Fruit fly (Drosophila melanogaster) whole organism, embryonic: ENCODE measurements around the gene Taf6.
A peak's percentile ranks its signal among the peaks of the same experiment; 100 is the strongest.

ENCODE experiments used
- ATbp ChIP-seq: fragments of 200-800 bp; sonication (Bioruptor generic); optimal IDR thresholded peaks from 2 replicates; lab custom pipeline; 2017; ENCODE audit warnings: missing biosample characterization, mild to moderate bottlenecking, missing genetic modification characterization, missing genetic modification reagents
- Ada2b ChIP-seq: fragments of 200-800 bp; sonication (Bioruptor generic); IDR thresholded peaks from 2 replicates; pipeline ENCODE4 v1.3.6; 2022; ENCODE audit warnings: missing biosample characterization, missing genetic modification characterization
- Atf-2 ChIP-seq: fragments of 200-800 bp; sonication (Bioruptor generic); optimal IDR thresholded peaks from 2 replicates; lab custom pipeline; 2016; ENCODE audit warnings: missing biosample characterization, missing genetic modification characterization
- Bteb2 ChIP-seq: fragments of 200-800 bp; sonication (Bioruptor generic); optimal IDR thresholded peaks from 2 replicates; lab custom pipeline; 2016; ENCODE audit warnings: missing biosample characterization, missing genetic modification characterization
- CG10209 ChIP-seq: fragments of 200-800 bp; sonication (Bioruptor generic); optimal IDR thresholded peaks from 3 replicates; lab custom pipeline; 2017; ENCODE audit warnings: missing biosample characterization, mild to moderate bottlenecking, missing genetic modification characterization, missing genetic modification reagents
- CG11085 ChIP-seq: fragments of 200-800 bp; sonication (Bioruptor generic); IDR thresholded peaks from 2 replicates; pipeline ENCODE4 v1.3.6; 2022; ENCODE audit warnings: missing biosample characterization, missing genetic modification characterization
- CG12659 ChIP-seq: fragments of 200-800 bp; sonication (Bioruptor generic); optimal IDR thresholded peaks from 3 replicates; lab custom pipeline; 2017; ENCODE audit warnings: mild to moderate bottlenecking, missing biosample characterization, missing genetic modification reagents, missing genetic modification characterization
- CG14014 ChIP-seq: fragments of 200-800 bp; sonication (Bioruptor generic); IDR thresholded peaks from 2 replicates; pipeline ENCODE4 v1.3.6; 2022; ENCODE audit warnings: missing biosample characterization, missing genetic modification characterization
- CG15011 ChIP-seq: fragments of 200-800 bp; sonication (Bioruptor generic); optimal IDR thresholded peaks from 3 replicates; lab custom pipeline; 2018; ENCODE audit warnings: missing biosample characterization, mild to moderate bottlenecking, missing genetic modification characterization
- CG17359 ChIP-seq: fragments of 200-800 bp; sonication (Bioruptor generic); optimal IDR thresholded peaks from 3 replicates; lab custom pipeline; 2018; ENCODE audit warnings: missing biosample characterization, mild to moderate bottlenecking, missing genetic modification characterization, moderate library complexity
- CG17361 ChIP-seq: fragments of 200-800 bp; sonication (Bioruptor generic); IDR thresholded peaks from 3 replicates; pipeline ENCODE4 v1.3.6; 2022; ENCODE audit warnings: missing biosample characterization, missing genetic modification characterization
- CG2120 ChIP-seq: fragments of 200-800 bp; sonication (Bioruptor generic); optimal IDR thresholded peaks from 3 replicates; lab custom pipeline; 2016; ENCODE audit warnings: missing biosample characterization, missing genetic modification characterization
- CG2199 ChIP-seq: fragments of 200-800 bp; sonication (Bioruptor generic); IDR thresholded peaks from 3 replicates; pipeline ENCODE4 v1.3.6; 2022; ENCODE audit warnings: missing biosample characterization, missing genetic modification characterization
- CG3065 ChIP-seq: fragments of 200-800 bp; sonication (Bioruptor generic); optimal IDR thresholded peaks from 2 replicates; lab custom pipeline; 2016; ENCODE audit warnings: missing biosample characterization, missing genetic modification characterization
- CG3838 ChIP-seq: fragments of 200-800 bp; sonication (Bioruptor generic); optimal IDR thresholded peaks from 3 replicates; lab custom pipeline; 2016; ENCODE audit warnings: missing biosample characterization, missing genetic modification characterization
- CG3995 ChIP-seq: fragments of 200-800 bp; sonication (Bioruptor generic); optimal IDR thresholded peaks from 3 replicates; lab custom pipeline; 2016; ENCODE audit warnings: missing biosample characterization, missing genetic modification characterization
- CG4404 ChIP-seq: fragments of 200-800 bp; sonication (Bioruptor generic); IDR thresholded peaks from 2 replicates; pipeline ENCODE4 v1.3.6; 2022; ENCODE audit warnings: missing biosample characterization, missing genetic modification characterization
- CG4424 ChIP-seq: fragments of 200-800 bp; sonication (Bioruptor generic); optimal IDR thresholded peaks from 3 replicates; lab custom pipeline; 2016; ENCODE audit warnings: missing biosample characterization, missing genetic modification characterization
- CG6175 ChIP-seq: fragments of 200-800 bp; sonication (Bioruptor generic); IDR thresholded peaks from 3 replicates; pipeline ENCODE4 v1.3.6; 2022; ENCODE audit warnings: missing biosample characterization, missing genetic modification characterization
- CG7271 ChIP-seq: fragments of 200-800 bp; sonication (Bioruptor generic); optimal IDR thresholded peaks from 2 replicates; lab custom pipeline; 2018; ENCODE audit warnings: missing biosample characterization, mild to moderate bottlenecking, missing genetic modification characterization, moderate library complexity
- CG7928 ChIP-seq: fragments of 200-800 bp; sonication (Bioruptor generic); optimal IDR thresholded peaks from 2 replicates; lab custom pipeline; 2017; ENCODE audit warnings: missing biosample characterization, mild to moderate bottlenecking, missing genetic modification characterization
- CG8944 ChIP-seq: fragments of 200-800 bp; sonication (Bioruptor generic); optimal IDR thresholded peaks from 3 replicates; lab custom pipeline; 2016; ENCODE audit warnings: missing biosample characterization, missing genetic modification characterization
- CG9437 ChIP-seq: fragments of 200-800 bp; sonication (Bioruptor generic); optimal IDR thresholded peaks from 2 replicates; lab custom pipeline; 2018; ENCODE audit warnings: missing biosample characterization, mild to moderate bottlenecking, missing genetic modification characterization
- Dll ChIP-seq: fragments of 200-800 bp; sonication (Bioruptor generic); IDR thresholded peaks from 4 replicates; pipeline ENCODE4 v1.3.6; 2022; ENCODE audit warnings: missing biosample characterization, missing genetic modification characterization; ENCODE audit not compliant: partially characterized antibody
- Hey ChIP-seq: fragments of 200-800 bp; sonication (Bioruptor generic); optimal IDR thresholded peaks from 3 replicates; lab custom pipeline; 2018; ENCODE audit warnings: missing biosample characterization, mild to moderate bottlenecking, missing genetic modification characterization
- Hr3 ChIP-seq: fragments of 200-800 bp; sonication (Bioruptor generic); optimal IDR thresholded peaks from 3 replicates; lab custom pipeline; 2016; ENCODE audit warnings: missing biosample characterization, missing genetic modification characterization
- Med ChIP-seq: fragments of 200-800 bp; sonication (Bioruptor generic); peaks from one replicate; lab custom pipeline; 2016; ENCODE audit warnings: missing biosample characterization, missing genetic modification characterization, mild to moderate bottlenecking, inconsistent platforms, moderate library complexity
- Rfx ChIP-seq: fragments of 200-800 bp; sonication (Bioruptor generic); IDR thresholded peaks from 2 replicates; pipeline ENCODE4 v1.3.6; 2022; ENCODE audit warnings: missing biosample characterization, missing genetic modification characterization
- Sry-β ChIP-seq: fragments of 200-800 bp; sonication (Bioruptor generic); optimal IDR thresholded peaks from 2 replicates; lab custom pipeline; 2018; ENCODE audit warnings: missing biosample characterization, mild to moderate bottlenecking, missing genetic modification characterization, moderate library complexity
- Sry-δ ChIP-seq: fragments of 200-800 bp; sonication (Bioruptor generic); optimal IDR thresholded peaks from 2 replicates; lab custom pipeline; 2016; ENCODE audit warnings: missing biosample characterization, missing genetic modification characterization
- amos ChIP-seq: fragments of 200-800 bp; sonication (Bioruptor generic); IDR thresholded peaks from 2 replicates; pipeline ENCODE4 v1.3.6; 2022; ENCODE audit warnings: missing biosample characterization, missing genetic modification characterization; ENCODE audit not compliant: partially characterized antibody
- ash1 ChIP-seq: fragments of 200-800 bp; sonication (Bioruptor generic); optimal IDR thresholded peaks from 2 replicates; lab custom pipeline; 2018; ENCODE audit warnings: missing biosample characterization, mild to moderate bottlenecking, missing genetic modification characterization
- bcd ChIP-seq: fragments of 200-800 bp; sonication (Bioruptor generic); optimal IDR thresholded peaks from 2 replicates; lab custom pipeline; 2017; ENCODE audit warnings: missing biosample characterization, mild to moderate bottlenecking, missing genetic modification characterization
- bigmax ChIP-seq: fragments of 200-800 bp; sonication (Bioruptor generic); optimal IDR thresholded peaks from 2 replicates; lab custom pipeline; 2018; ENCODE audit warnings: missing biosample characterization, mild to moderate bottlenecking, missing genetic modification characterization
- cad ChIP-seq: fragments of >200 bp; optimal IDR thresholded peaks from 2 replicates; lab custom pipeline; 2017; ENCODE audit warnings: missing biosample characterization, missing genetic modification characterization
- chinmo ChIP-seq: fragments of 200-800 bp; sonication (Bioruptor generic); IDR thresholded peaks from 4 replicates; pipeline ENCODE4 v1.3.6; 2022; ENCODE audit warnings: missing biosample characterization, missing genetic modification characterization; ENCODE audit not compliant: partially characterized antibody
- crol ChIP-seq: fragments of 200-800 bp; sonication (Bioruptor generic); IDR thresholded peaks from 2 replicates; pipeline ENCODE4 v1.3.6; 2022; ENCODE audit warnings: missing biosample characterization, missing genetic modification characterization
- esg ChIP-seq: fragments of 200-800 bp; sonication (Bioruptor generic); conservative IDR thresholded peaks from 2 replicates; pipeline ENCODE4 v1.3.6; 2022; ENCODE audit warnings: missing biosample characterization, missing genetic modification characterization
- ewg ChIP-seq: fragments of 200-800 bp; sonication (Bioruptor generic); optimal IDR thresholded peaks from 3 replicates; lab custom pipeline; 2017; ENCODE audit warnings: mild to moderate bottlenecking, missing biosample characterization, missing genetic modification reagents, missing genetic modification characterization
- exex ChIP-seq: fragments of 200-800 bp; sonication (Bioruptor generic); optimal IDR thresholded peaks from 4 replicates; lab custom pipeline; 2018; ENCODE audit warnings: missing biosample characterization, mild to moderate bottlenecking, missing genetic modification characterization, moderate library complexity
- gro ChIP-seq: fragments of 200-800 bp; sonication (Bioruptor generic); optimal IDR thresholded peaks from 2 replicates; lab custom pipeline; 2016; ENCODE audit warnings: missing biosample characterization, missing genetic modification characterization
- hbn ChIP-seq: fragments of 200-800 bp; sonication (Bioruptor generic); IDR thresholded peaks from 2 replicates; pipeline ENCODE4 v1.3.6; 2022; ENCODE audit warnings: missing biosample characterization, missing genetic modification characterization; ENCODE audit not compliant: partially characterized antibody
- klu ChIP-seq: fragments of 200-800 bp; sonication (Bioruptor generic); IDR thresholded peaks from 2 replicates; pipeline ENCODE4 v1.3.6; 2022; ENCODE audit warnings: missing biosample characterization, missing genetic modification characterization
- oc ChIP-seq: fragments of 200-800 bp; sonication (Bioruptor generic); optimal IDR thresholded peaks from 2 replicates; lab custom pipeline; 2018; ENCODE audit warnings: missing biosample characterization, mild to moderate bottlenecking, missing genetic modification characterization, moderate library complexity
- p53 ChIP-seq: fragments of 200-800 bp; sonication (Bioruptor generic); optimal IDR thresholded peaks from 2 replicates; lab custom pipeline; 2016; ENCODE audit warnings: missing biosample characterization, missing genetic modification characterization
- pb ChIP-seq: fragments of 200-800 bp; sonication (Bioruptor generic); optimal IDR thresholded peaks from 3 replicates; lab custom pipeline; 2016; ENCODE audit warnings: missing biosample characterization, missing genetic modification characterization
- phol ChIP-seq: fragments of 200-800 bp; sonication (Bioruptor generic); optimal IDR thresholded peaks from 3 replicates; lab custom pipeline; 2018; ENCODE audit warnings: missing biosample characterization, mild to moderate bottlenecking, missing genetic modification characterization, moderate library complexity
- pros ChIP-seq: fragments of 200-800 bp; sonication (Bioruptor generic); optimal IDR thresholded peaks from 3 replicates; lab custom pipeline; 2019; ENCODE audit warnings: missing biosample characterization, mild to moderate bottlenecking, missing genetic modification characterization, moderate library complexity
- psq ChIP-seq: fragments of 200-800 bp; sonication (Bioruptor generic); optimal IDR thresholded peaks from 2 replicates; lab custom pipeline; 2017; ENCODE audit warnings: missing biosample characterization, missing genetic modification characterization
- run ChIP-seq: fragments of 200-800 bp; sonication (Bioruptor generic); optimal IDR thresholded peaks from 3 replicates; lab custom pipeline; 2018; ENCODE audit warnings: missing biosample characterization, mild to moderate bottlenecking, missing genetic modification characterization
- shn ChIP-seq: fragments of 200-800 bp; sonication (Bioruptor generic); optimal IDR thresholded peaks from 3 replicates; lab custom pipeline; 2016; ENCODE audit warnings: missing biosample characterization, missing genetic modification characterization
- stc ChIP-seq: fragments of 200-800 bp; sonication (Bioruptor generic); IDR thresholded peaks from 2 replicates; pipeline ENCODE4 v1.3.6; 2022; ENCODE audit warnings: missing biosample characterization, missing genetic modification characterization

Gene Taf6

DNA sequence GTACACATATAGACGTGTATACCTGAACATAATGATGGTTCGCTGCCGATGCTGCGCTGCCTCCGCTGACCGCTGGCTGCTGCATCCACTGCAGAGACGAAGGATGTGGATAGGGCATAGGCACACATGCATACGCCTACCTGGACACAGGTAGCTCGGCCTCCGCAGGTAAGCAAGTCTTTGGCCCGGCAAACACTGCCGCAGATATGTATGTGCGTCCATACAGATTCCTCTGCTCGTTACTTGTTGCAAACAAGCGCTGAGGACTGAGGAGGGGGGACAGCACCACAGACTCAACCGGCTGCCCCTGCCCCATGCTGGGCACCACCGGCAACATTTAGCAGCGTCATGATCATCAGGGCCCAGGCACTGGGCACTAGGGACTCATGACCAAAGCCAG lies 42.1 kb upstream of the Taf6 start (continued):
- TF ChIP-seq chinmo (GFP tag; lab: Robert Waterston, UW) (no peak), bcd (GFP tag; lab: Kevin White, UChicago) (no peak), CG15011 (GFP tag; lab: Kevin White, UChicago) (no peak), CG14014 (GFP tag; lab: Robert Waterston, UW) (no peak), CG17359 (tag; lab: Kevin White, UChicago) (no peak), exex (tag; lab: Kevin White, UChicago) (no peak), Hey (tag; lab: Kevin White, UChicago) (no peak), CG12659 (GFP tag; lab: Kevin White, UChicago) (no peak), esg (GFP tag; lab: Robert Waterston, UW) (no peak), CG6175 (GFP tag; lab: Robert Waterston, UW) (0 out of 3 replicates have a peak, but pooled peaks have one; percentile 21), phol (tag; lab: Kevin White, UChicago) (no peak), psq (no peak), Atf-2 (GFP tag; lab: Kevin White, UChicago) (no peak), Ada2b (GFP tag; lab: Robert Waterston, UW) (no peak), hbn (GFP tag; lab: Robert Waterston, UW) (no peak), amos (GFP tag; lab: Robert Waterston, UW) (0 out of 2 replicates have a peak, but pooled peaks have one; percentile 8), CG3995 (GFP tag; lab: Kevin White, UChicago) (no peak), CG2120 (no peak), run (tag; lab: Kevin White, UChicago) (no peak), CG8944 (no peak), crol (GFP tag; lab: Robert Waterston, UW) (peak; percentile 40; the same call in 1 of the 2 replicates), ewg (GFP tag; lab: Kevin White, UChicago) (no peak), CG4404 (GFP tag; lab: Robert Waterston, UW) (no peak), p53 (GFP tag; lab: Kevin White, UChicago) (no peak), shn (GFP tag; lab: Kevin White, UChicago) (no peak), Med (peak; percentile 54), CG3838 (GFP tag; lab: Kevin White, UChicago) (no peak), Hr3 (GFP tag; lab: Kevin White, UChicago) (no peak), oc (tag; lab: Kevin White, UChicago) (no peak), CG2199 (GFP tag; lab: Robert Waterston, UW) (peak; percentile 30; the same call in 1 of the 3 replicates), ash1 (GFP tag; lab: Kevin White, UChicago) (no peak), Sry-δ (no peak), CG11085 (GFP tag; lab: Robert Waterston, UW) (no peak), cad (GFP tag; lab: Kevin White, UChicago) (no peak), CG3065 (GFP tag; lab: Kevin White, UChicago) (no peak), CG10209 (GFP tag; lab: Kevin White, UChicago) (no peak), ATbp (GFP tag; lab: Kevin White, UChicago) (no peak), CG7928 (GFP tag; lab: Kevin White, UChicago) (no peak), klu (GFP tag; lab: Robert Waterston, UW) (no peak), Rfx (GFP tag; lab: Robert Waterston, UW) (no peak), Bteb2 (no peak), Dll (GFP tag; lab: Robert Waterston, UW) (no peak), CG7271 (no peak), gro (GFP tag; lab: Kevin White, UChicago) (no peak), CG17361 (GFP tag; lab: Robert Waterston, UW) (no peak), stc (no peak), Sry-β (GFP tag; lab: Kevin White, UChicago) (no peak), CG4424 (no peak), pros (GFP tag; lab: Kevin White, UChicago) (peak; percentile 52), pb (GFP tag; lab: Kevin White, UChicago) (no peak), bigmax (GFP tag; lab: Kevin White, UChicago) (no peak), CG9437 (no peak)
